Fruit fly (Drosophila melanogaster): ENCODE data around the gene Snmp1.

The Snmp1 gene

dm6 chr3R:21205680-21206326 lies 37.8 kb upstream of the Snmp1 start (continued):
- TF ChIP-seq sd (tag; optimal IDR thresholded peaks at IDR 0.05) = no peak

dm6 chr3R:21204500-21205167 lies 36.6 kb upstream of the Snmp1 start:
- TF ChIP-seq Adf1 (GFP tag; IDR thresholded peaks at IDR 0.05) (peak; percentile 9; the same call in 1 of the 2 replicates), eyg (GFP tag; optimal IDR thresholded peaks at IDR 0.05) (peak; percentile 55), CG11695 (GFP tag; IDR thresholded peaks at IDR 0.05) (peak; percentile 76), Gsc (GFP tag; IDR thresholded peaks at IDR 0.05) (0 out of 2 replicates have a peak, but pooled peaks have one; percentile 35), onecut (GFP tag; IDR thresholded peaks at IDR 0.05) (peak; percentile 65), Trl (optimal IDR thresholded peaks at IDR 0.05) (peak; percentile 81 to 92), Trl (GFP tag; optimal IDR thresholded peaks at IDR 0.05) (peak; percentile 35), Sry-δ (GFP tag; optimal IDR thresholded peaks at IDR 0.05) (peak; percentile 37), zfh1 (GFP tag; IDR thresholded peaks at IDR 0.05) (peak; percentile 84), Dref (GFP tag; IDR thresholded peaks at IDR 0.05) (no peak), CG5245 (GFP tag; optimal IDR thresholded peaks at IDR 0.05) (peak; percentile 84), Dp (GFP tag; optimal IDR thresholded peaks at IDR 0.05) (no peak), shn (GFP tag; optimal IDR thresholded peaks at IDR 0.05) (peak; percentile 85), pros (GFP tag; optimal IDR thresholded peaks at IDR 0.05) (no peak), sr (GFP tag; IDR thresholded peaks at IDR 0.05) (peak; percentile 33; the same call in 2 of the 3 replicates), dpn (GFP tag; optimal IDR thresholded peaks at IDR 0.05) (peak; percentile 79 to 88), B-H2 (GFP tag; optimal IDR thresholded peaks at IDR 0.05) (no peak), Ravus (GFP tag; IDR thresholded peaks at IDR 0.05) (no peak), oc (tag; optimal IDR thresholded peaks at IDR 0.05) (peak; percentile 86), CG12071 (GFP tag; optimal IDR thresholded peaks at IDR 0.05) (peak; percentile 62), dm (GFP tag; optimal IDR thresholded peaks at IDR 0.05) (peak; percentile 81), gsb (GFP tag; IDR thresholded peaks at IDR 0.05) (no peak), CG17385 (GFP tag; optimal IDR thresholded peaks at IDR 0.05) (peak; percentile 10), ken (GFP tag; IDR thresholded peaks at IDR 0.05) (peak; percentile 53; the same call in 2 of the 3 replicates), CG17568 (GFP tag; optimal IDR thresholded peaks at IDR 0.05) (peak; percentile 71), zfh2 (GFP tag; optimal IDR thresholded peaks at IDR 0.05) (peak; percentile 5), Hmx (GFP tag; optimal IDR thresholded peaks at IDR 0.05) (peak; percentile 24), CkIIα-i1 (GFP tag; IDR thresholded peaks at IDR 0.05) (no peak), Ptx1 (GFP tag; IDR thresholded peaks at IDR 0.05) (peak; percentile 89), CG10959 (GFP tag; IDR thresholded peaks at IDR 0.05) (peak; percentile 47; the same call in 1 of the 2 replicates), nom (GFP tag; optimal IDR thresholded peaks at IDR 0.05) (peak; percentile 9), odd (GFP tag; optimal IDR thresholded peaks at IDR 0.05) (peak; percentile 66), crp (GFP tag; optimal IDR thresholded peaks at IDR 0.05) (peak in 1 of 2 experiments; percentile 49), dysf (GFP tag; IDR thresholded peaks at IDR 0.05) (peak; percentile 87), gem (tag; optimal IDR thresholded peaks at IDR 0.05) (peak; percentile 94), CG4328 (GFP tag; optimal IDR thresholded peaks at IDR 0.05) (peak; percentile 34), otp (GFP tag; IDR thresholded peaks at IDR 0.05) (no peak; the same call in 2 of the 3 replicates), pb (GFP tag; optimal IDR thresholded peaks at IDR 0.05) (peak; percentile 77), bsh (GFP tag; optimal IDR thresholded peaks at IDR 0.05) (peak; percentile 87 to 95), CG16863 (GFP tag; optimal IDR thresholded peaks at IDR 0.05) (peak; percentile 87), Asciz (GFP tag; optimal IDR thresholded peaks at IDR 0.05) (peak; percentile 86), unpg (GFP tag; optimal IDR thresholded peaks at IDR 0.05) (peak; percentile 87), Drgx (GFP tag; IDR thresholded peaks at IDR 0.05) (peak; percentile 93), CG2202 (tag; optimal IDR thresholded peaks at IDR 0.05) (peak; percentile 61), cwo (GFP tag; optimal IDR thresholded peaks at IDR 0.05) (peak; percentile 53), ash1 (GFP tag; optimal IDR thresholded peaks at IDR 0.05) (no peak)
